Fruit fly (Drosophila melanogaster) whole organism, prepupa: ENCODE data around the gene Dtg.

ENCODE experiments used
- CG11762 ChIP-seq: fragments of 200-800 bp; sonication (Bioruptor generic); optimal IDR thresholded peaks from 3 replicates; lab custom pipeline; 2016; ENCODE audit warnings: missing biosample characterization, missing genetic modification characterization; ENCODE audit not compliant: insufficient read depth
- CG3032 ChIP-seq: fragments of 200-800 bp; optimal IDR thresholded peaks from 2 replicates; lab custom pipeline; 2019; ENCODE audit warnings: missing biosample characterization, mild to moderate bottlenecking, missing genetic modification characterization, moderate library complexity
- CG31627 ChIP-seq: fragments of 200-800 bp; sonication (Bioruptor generic); optimal IDR thresholded peaks from 3 replicates; lab custom pipeline; 2016; ENCODE audit warnings: missing biosample characterization, missing genetic modification characterization
- CG6276 ChIP-seq: fragments of 200-800 bp; sonication (Bioruptor generic); optimal IDR thresholded peaks from 2 replicates; lab custom pipeline; 2017; ENCODE audit warnings: missing biosample characterization, mild to moderate bottlenecking, missing genetic modification characterization
- CG6808 ChIP-seq: fragments of 200-800 bp; sonication (Bioruptor generic); optimal IDR thresholded peaks from 3 replicates; lab custom pipeline; 2017; ENCODE audit warnings: missing biosample characterization, missing genetic modification characterization, mild to moderate bottlenecking, moderate library complexity, missing genetic modification reagents
- CG8632 ChIP-seq: fragments of 200-800 bp; sonication (Bioruptor generic); optimal IDR thresholded peaks from 3 replicates; lab custom pipeline; 2016; ENCODE audit warnings: missing biosample characterization, missing genetic modification characterization
- Gug ChIP-seq: fragments of 200-800 bp; sonication (Bioruptor generic); IDR thresholded peaks from 2 replicates; pipeline ENCODE4 v1.3.6; 2022; ENCODE audit warnings: missing biosample characterization, missing genetic modification characterization
- Sox102F ChIP-seq: fragments of 200-800 bp; sonication (Bioruptor generic); optimal IDR thresholded peaks from 2 replicates; lab custom pipeline; 2016; ENCODE audit warnings: missing biosample characterization, mild to moderate bottlenecking, missing genetic modification characterization
- esn ChIP-seq: fragments of 200-800 bp; sonication (Bioruptor generic); optimal IDR thresholded peaks from 2 replicates; lab custom pipeline; 2016; ENCODE audit warnings: missing biosample characterization, mild to moderate bottlenecking, missing genetic modification characterization, moderate library complexity

dm6 chr3R:12634617-12635016, 13.2 kb upstream of the Dtg start, which contains the start of gene CG11598:
- TF ChIP-seq esn (GFP tag; lab: Kevin White, UChicago) (no peak), CG6276 (GFP tag; lab: Kevin White, UChicago) (no peak), CG3032 (tag; lab: Kevin White, UChicago) (no peak), CG31627 (GFP tag; lab: Kevin White, UChicago) (no peak), CG6808 (GFP tag; lab: Kevin White, UChicago) (no peak), CG8632 (GFP tag; lab: Kevin White, UChicago) (no peak), Gug (GFP tag; lab: Robert Waterston, UW) (no peak), Sox102F (GFP tag; lab: Kevin White, UChicago) (no peak), CG11762 (GFP tag; lab: Kevin White, UChicago) (no peak)
